Fruit fly (Drosophila melanogaster): ENCODE results near the gene boss.

DNA sequence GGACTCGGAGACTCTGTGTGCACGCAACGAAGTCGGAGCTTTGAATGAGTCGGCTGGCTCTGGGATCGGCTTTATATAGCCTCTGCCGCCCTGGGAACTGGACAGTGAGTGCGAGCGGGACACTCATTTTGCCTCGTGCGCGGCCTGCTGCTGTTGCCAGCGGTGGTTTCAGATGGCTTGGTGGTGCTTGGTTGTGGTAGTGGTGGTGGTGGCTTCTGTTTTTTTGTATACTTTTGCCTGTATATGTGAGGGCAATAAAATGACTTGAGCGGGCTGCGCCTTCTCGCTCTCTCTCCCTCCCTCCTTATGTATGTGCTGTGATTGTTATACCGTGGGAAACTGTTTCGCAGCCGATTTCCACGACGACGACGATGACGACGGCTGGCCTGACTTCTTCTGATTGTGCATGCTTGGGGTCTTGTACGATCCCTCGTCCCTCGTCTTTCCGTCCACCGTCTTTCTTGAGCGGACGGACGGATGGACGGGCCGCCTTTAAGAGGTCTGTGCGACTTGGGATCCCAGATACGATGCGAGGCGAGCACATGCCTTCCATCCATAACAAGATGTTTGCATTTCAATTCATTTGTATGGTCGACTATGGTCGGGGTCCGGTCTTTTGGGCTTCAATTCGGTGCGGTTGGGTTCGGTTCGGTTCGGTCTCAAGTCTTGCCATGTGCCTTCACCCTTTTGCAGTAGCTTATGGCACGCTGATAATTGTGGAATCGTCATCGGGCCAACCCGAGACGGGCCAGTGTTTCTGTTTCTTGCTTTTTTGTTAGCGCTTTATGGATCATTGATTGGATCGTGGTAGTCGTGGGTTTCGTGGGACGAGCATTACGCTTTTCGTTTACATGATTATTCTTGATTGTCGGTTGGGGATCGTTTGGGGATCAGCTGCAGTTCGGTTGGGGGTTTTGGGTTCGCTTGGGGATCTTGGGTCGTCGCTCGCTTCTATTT is 44.5 kb downstream of the boss start:
- TF ChIP-seq CG8478 (optimal IDR thresholded peaks at IDR 0.05) (no peak), CTCF (optimal IDR thresholded peaks at IDR 0.05) (no peak)
